Fruit fly (Drosophila melanogaster): Measurements from ENCODE around the gene CG42331.

Gene CG42331

DNA sequence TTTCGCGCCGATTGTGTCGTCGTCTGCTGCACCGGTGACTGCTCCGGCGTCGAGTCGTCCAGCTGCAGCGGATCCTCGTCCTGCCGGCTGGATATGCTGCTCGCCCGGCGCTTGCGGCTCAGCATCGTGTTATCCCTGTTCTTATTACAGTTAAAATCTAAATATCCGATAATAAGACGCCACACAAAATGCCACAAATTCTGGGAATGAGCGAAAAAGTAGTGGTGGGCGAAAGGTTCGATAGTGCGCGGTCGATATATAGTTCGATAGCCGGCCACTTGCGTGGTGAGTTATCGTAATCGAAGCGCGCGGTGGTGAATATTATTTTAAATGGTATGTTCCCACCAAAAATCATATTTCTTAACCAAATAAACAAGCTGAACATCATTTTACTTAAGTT is 33.1 kb downstream of the CG42331 start, which contains the start of gene polybromo (continued):
- TF ChIP-seq CG9797 (GFP tag; optimal IDR thresholded peaks at IDR 0.05) (peak; percentile 41), zen (tag; optimal IDR thresholded peaks at IDR 0.05) (no peak), trem (tag; optimal IDR thresholded peaks at IDR 0.05) (peak; percentile 51), CG8924 (tag; optimal IDR thresholded peaks at IDR 0.05) (no peak), usp (GFP tag; optimal IDR thresholded peaks at IDR 0.05) (no peak), CG8089 (GFP tag; optimal IDR thresholded peaks at IDR 0.05) (no peak), Fer2 (tag; optimal IDR thresholded peaks at IDR 0.05) (no peak), lbe (GFP tag; optimal IDR thresholded peaks at IDR 0.05) (no peak), Pdp1 (GFP tag; optimal IDR thresholded peaks at IDR 0.05) (no peak), CG4424 (GFP tag; optimal IDR thresholded peaks at IDR 0.05) (no peak), CG32532 (GFP tag; IDR thresholded peaks at IDR 0.05) (no peak), BtbVII (GFP tag; optimal IDR thresholded peaks at IDR 0.05) (no peak), Ets97D (GFP tag; optimal IDR thresholded peaks at IDR 0.05) (peak; percentile 33), CG10565 (GFP tag; optimal IDR thresholded peaks at IDR 0.05) (no peak), CG17361 (GFP tag; IDR thresholded peaks at IDR 0.05) (no peak), shn (GFP tag; optimal IDR thresholded peaks at IDR 0.05) (no peak), Dek (tag; optimal IDR thresholded peaks at IDR 0.05) (no peak), CG14710 (tag; optimal IDR thresholded peaks at IDR 0.05) (peak; percentile 33), Lim3 (GFP tag; IDR thresholded peaks at IDR 0.05) (no peak), CG4282 (GFP tag; optimal IDR thresholded peaks at IDR 0.05) (no peak), CG13775 (GFP tag; optimal IDR thresholded peaks at IDR 0.05) (no peak), Fer1 (GFP tag; optimal IDR thresholded peaks at IDR 0.05) (peak; percentile 13), tgo (GFP tag; IDR thresholded peaks at IDR 0.05) (no peak), D19B (GFP tag; optimal IDR thresholded peaks at IDR 0.05) (no peak), Lhr (GFP tag; optimal IDR thresholded peaks at IDR 0.05) (no peak), tin (GFP tag; optimal IDR thresholded peaks at IDR 0.05) (no peak), luna (GFP tag; optimal IDR thresholded peaks at IDR 0.05) (no peak), CG1233 (GFP tag; optimal IDR thresholded peaks at IDR 0.05) (no peak), HLH54F (GFP tag; optimal IDR thresholded peaks at IDR 0.05) (no peak), run (tag; optimal IDR thresholded peaks at IDR 0.05) (no peak), Scr (GFP tag; IDR thresholded peaks at IDR 0.05; ENCODE audit: partially characterized antibody) (peak; percentile 90), CG9609 (GFP tag; optimal IDR thresholded peaks at IDR 0.05) (no peak), CG5953 (GFP tag; IDR thresholded peaks at IDR 0.05) (no peak), dmrt99B (tag; optimal IDR thresholded peaks at IDR 0.05) (no peak), CG9817 (tag; optimal IDR thresholded peaks at IDR 0.05) (no peak), CG3281 (GFP tag; optimal IDR thresholded peaks at IDR 0.05) (no peak), wor (GFP tag; IDR thresholded peaks at IDR 0.05) (no peak), wek (GFP tag; optimal IDR thresholded peaks at IDR 0.05) (no peak), gcm (GFP tag; optimal IDR thresholded peaks at IDR 0.05) (no peak), bigmax (GFP tag; optimal IDR thresholded peaks at IDR 0.05) (no peak), CG6791 (GFP tag; IDR thresholded peaks at IDR 0.05; ENCODE audit: partially characterized antibody) (peak; percentile 93), bbx (GFP tag; IDR thresholded peaks at IDR 0.05; ENCODE audit: partially characterized antibody) (peak; percentile 92), nmo (GFP tag; optimal IDR thresholded peaks at IDR 0.05) (peak; percentile 30), CG12744 (GFP tag; optimal IDR thresholded peaks at IDR 0.05) (no peak), CG11247 (GFP tag; IDR thresholded peaks at IDR 0.05) (no peak), Blimp-1 (GFP tag; optimal IDR thresholded peaks at IDR 0.05) (no peak), CG16779 (GFP tag; IDR thresholded peaks at IDR 0.05) (no peak), Trl (optimal IDR thresholded peaks at IDR 0.05) (no peak), Trl (GFP tag; optimal IDR thresholded peaks at IDR 0.05) (no peak), Nf-YC (tag; optimal IDR thresholded peaks at IDR 0.05) (no peak), Stat92E (GFP tag; optimal IDR thresholded peaks at IDR 0.05) (peak in 1 of 3 experiments; percentile 70), Doc2 (GFP tag; IDR thresholded peaks at IDR 0.05) (no peak)
